Fruit fly (Drosophila melanogaster) whole organism, embryonic: ENCODE data around the gene MESK4.

Source experiments
- Abd-B ChIP-seq: fragments of 200-800 bp; sonication (Bioruptor generic); optimal IDR thresholded peaks from 2 replicates; lab custom pipeline; 2018; ENCODE audit warnings: missing biosample characterization, mild to moderate bottlenecking, missing genetic modification characterization, moderate library complexity
- Adf1 ChIP-seq: fragments of 200-800 bp; sonication (Bioruptor generic); IDR thresholded peaks from 2 replicates; pipeline ENCODE4 v1.3.6; 2022; ENCODE audit warnings: missing biosample characterization, missing genetic modification characterization
- CG10147 ChIP-seq: fragments of 200-800 bp; sonication (Bioruptor generic); optimal IDR thresholded peaks from 2 replicates; lab custom pipeline; 2019; ENCODE audit warnings: missing biosample characterization, mild to moderate bottlenecking, missing genetic modification characterization, moderate library complexity
- CG10321 ChIP-seq: fragments of 200-800 bp; sonication (Bioruptor generic); IDR thresholded peaks from 2 replicates; pipeline ENCODE4 v1.3.6; 2022; ENCODE audit warnings: missing biosample characterization, missing genetic modification characterization
- CG10366 ChIP-seq: fragments of 200-800 bp; sonication (Bioruptor generic); IDR thresholded peaks from 2 replicates; pipeline ENCODE4 v1.3.6; 2022; ENCODE audit warnings: missing biosample characterization, missing genetic modification characterization
- CG11093 ChIP-seq: fragments of 200-800 bp; sonication (Bioruptor generic); IDR thresholded peaks from 3 replicates; pipeline ENCODE4 v1.3.6; 2022; ENCODE audit warnings: missing biosample characterization, missing genetic modification characterization
- CG11398 ChIP-seq: fragments of 200-800 bp; sonication (Bioruptor generic); optimal IDR thresholded peaks from 2 replicates; lab custom pipeline; 2016; ENCODE audit warnings: missing biosample characterization, missing genetic modification characterization
- CG15073 ChIP-seq: fragments of 200-800 bp; sonication (Bioruptor generic); optimal IDR thresholded peaks from 2 replicates; lab custom pipeline; 2016; ENCODE audit warnings: missing biosample characterization, missing genetic modification characterization
- CG15479 ChIP-seq: fragments of 200-800 bp; sonication (Bioruptor generic); optimal IDR thresholded peaks from 3 replicates; lab custom pipeline; 2019; ENCODE audit warnings: missing biosample characterization, mild to moderate bottlenecking, missing genetic modification characterization, moderate library complexity
- CG16813 ChIP-seq: fragments of 200-800 bp; sonication (Bioruptor generic); IDR thresholded peaks from 3 replicates; pipeline ENCODE4 v1.3.6; 2022; ENCODE audit warnings: missing biosample characterization, missing genetic modification characterization; ENCODE audit not compliant: partially characterized antibody
- CG2199 ChIP-seq: fragments of 200-800 bp; sonication (Bioruptor generic); IDR thresholded peaks from 3 replicates; pipeline ENCODE4 v1.3.6; 2022; ENCODE audit warnings: missing biosample characterization, missing genetic modification characterization
- CG2678 ChIP-seq: fragments of 200-800 bp; sonication (Bioruptor generic); optimal IDR thresholded peaks from 3 replicates; lab custom pipeline; 2019; ENCODE audit warnings: missing biosample characterization, mild to moderate bottlenecking, missing genetic modification characterization, moderate library complexity
- CG32767 ChIP-seq: fragments of 200-800 bp; sonication (Bioruptor generic); IDR thresholded peaks from 2 replicates; pipeline ENCODE4 v1.3.6; 2022; ENCODE audit warnings: missing biosample characterization, missing genetic modification characterization
- CG6683 ChIP-seq: fragments of 200-800 bp; sonication (Bioruptor generic); optimal IDR thresholded peaks from 2 replicates; lab custom pipeline; 2017; ENCODE audit warnings: missing biosample characterization, mild to moderate bottlenecking, missing genetic modification characterization, missing genetic modification reagents
- CG7271 ChIP-seq: fragments of 200-800 bp; sonication (Bioruptor generic); optimal IDR thresholded peaks from 2 replicates; lab custom pipeline; 2018; ENCODE audit warnings: missing biosample characterization, mild to moderate bottlenecking, missing genetic modification characterization, moderate library complexity
- CG8478 ChIP-seq: fragments of >200 bp; optimal IDR thresholded peaks from 2 replicates; lab custom pipeline; 2018
- D ChIP-seq, 2 experiments: fragments of 200-800 bp in 1 of 2; fragments of >200 bp in 1 of 2; sonication (Bioruptor generic) in 1 of 2; optimal IDR thresholded peaks; 2 replicates in 1 of 2; 3 replicates in 1 of 2; lab custom pipeline; 2017; ENCODE audit warnings: mild to moderate bottlenecking in 1 of 2, missing biosample characterization in 1 of 2, missing genetic modification characterization in 1 of 2, missing genetic modification reagents in 1 of 2
- Deaf1 ChIP-seq: fragments of 200-800 bp; optimal IDR thresholded peaks from 3 replicates; lab custom pipeline; 2019; ENCODE audit warnings: missing biosample characterization, mild to moderate bottlenecking, missing genetic modification characterization, moderate library complexity
- Dfd ChIP-seq, 2 experiments: fragments of >200 bp; optimal IDR thresholded peaks; 2 replicates each; lab custom pipeline; 2017; ENCODE audit warnings: missing biosample characterization in 2 of 2, missing genetic modification characterization in 2 of 2
- E2f1 ChIP-seq: fragments of 200-800 bp; sonication (Bioruptor generic); IDR thresholded peaks from 2 replicates; pipeline ENCODE4 v1.3.6; 2022; ENCODE audit warnings: missing biosample characterization, missing genetic modification characterization
- E2f2 ChIP-seq: fragments of 200-800 bp; sonication (Bioruptor generic); IDR thresholded peaks from 2 replicates; pipeline ENCODE4 v1.3.6; 2022; ENCODE audit warnings: missing biosample characterization, missing genetic modification characterization
- Elba2 ChIP-seq: fragments of 200-800 bp; sonication (Bioruptor generic); optimal IDR thresholded peaks from 3 replicates; lab custom pipeline; 2016; ENCODE audit warnings: missing biosample characterization, missing genetic modification characterization
- HLH54F ChIP-seq: fragments of 200-800 bp; sonication (Bioruptor generic); optimal IDR thresholded peaks from 3 replicates; lab custom pipeline; 2016; ENCODE audit warnings: missing biosample characterization, missing genetic modification characterization
- HmgD ChIP-seq: fragments of 200-800 bp; sonication (Bioruptor generic); optimal IDR thresholded peaks from 3 replicates; lab custom pipeline; 2016; ENCODE audit warnings: missing biosample characterization, missing genetic modification characterization
- NC2α ChIP-seq: fragments of 200-800 bp; sonication (Bioruptor generic); optimal IDR thresholded peaks from 2 replicates; lab custom pipeline; 2016; ENCODE audit warnings: missing biosample characterization, missing genetic modification characterization
- Optix ChIP-seq: fragments of 200-800 bp; sonication (Bioruptor generic); IDR thresholded peaks from 3 replicates; pipeline ENCODE4 v1.3.6; 2022; ENCODE audit warnings: missing biosample characterization, missing genetic modification characterization
- Rfx ChIP-seq: fragments of 200-800 bp; sonication (Bioruptor generic); IDR thresholded peaks from 2 replicates; pipeline ENCODE4 v1.3.6; 2022; ENCODE audit warnings: missing biosample characterization, missing genetic modification characterization
- bigmax ChIP-seq: fragments of 200-800 bp; sonication (Bioruptor generic); optimal IDR thresholded peaks from 2 replicates; lab custom pipeline; 2018; ENCODE audit warnings: missing biosample characterization, mild to moderate bottlenecking, missing genetic modification characterization
- cad ChIP-seq: fragments of >200 bp; optimal IDR thresholded peaks from 2 replicates; lab custom pipeline; 2017; ENCODE audit warnings: missing biosample characterization, missing genetic modification characterization
- chinmo ChIP-seq: fragments of 200-800 bp; sonication (Bioruptor generic); IDR thresholded peaks from 4 replicates; pipeline ENCODE4 v1.3.6; 2022; ENCODE audit warnings: missing biosample characterization, missing genetic modification characterization; ENCODE audit not compliant: partially characterized antibody
- chm ChIP-seq: fragments of 200-800 bp; sonication (Bioruptor generic); IDR thresholded peaks from 2 replicates; pipeline ENCODE4 v1.3.6; 2022; ENCODE audit warnings: missing biosample characterization, missing genetic modification characterization
- fd102C ChIP-seq: fragments of 200-800 bp; sonication (Bioruptor generic); optimal IDR thresholded peaks from 2 replicates; lab custom pipeline; 2018; ENCODE audit warnings: missing biosample characterization, mild to moderate bottlenecking, missing genetic modification characterization, moderate library complexity
- gcm ChIP-seq: fragments of 200-800 bp; sonication (Bioruptor generic); optimal IDR thresholded peaks from 2 replicates; lab custom pipeline; 2019; ENCODE audit warnings: missing biosample characterization, mild to moderate bottlenecking, missing genetic modification characterization, moderate library complexity
- gsb ChIP-seq: fragments of 200-800 bp; sonication (Bioruptor generic); IDR thresholded peaks from 2 replicates; pipeline ENCODE4 v1.3.6; 2022; ENCODE audit warnings: missing biosample characterization, missing genetic modification characterization
- hb ChIP-seq: fragments of 200-800 bp; sonication (Bioruptor generic); IDR thresholded peaks from 3 replicates; pipeline ENCODE4 v1.3.6; 2022; ENCODE audit warnings: missing biosample characterization, missing genetic modification characterization; ENCODE audit not compliant: partially characterized antibody
- knrl ChIP-seq: fragments of 200-800 bp; sonication (Bioruptor generic); IDR thresholded peaks from 3 replicates; pipeline ENCODE4 v1.3.6; 2022; ENCODE audit warnings: missing biosample characterization, missing genetic modification characterization; ENCODE audit not compliant: partially characterized antibody
- pan ChIP-seq, 4 experiments: fragments of >200 bp in 3 of 4; fragments of 200-800 bp in 1 of 4; sonication (Bioruptor generic) in 1 of 4; optimal IDR thresholded peaks in 3 of 4; IDR thresholded peaks in 1 of 4; 2 replicates each; pipeline versions ENCODE4 v1.3.6 to Lab custom; 2017 to 2022; ENCODE audit warnings: missing biosample characterization in 2 of 4, missing genetic modification characterization in 2 of 4, mixed read lengths in 1 of 4
- ranshi ChIP-seq: fragments of 200-800 bp; sonication (Bioruptor generic); IDR thresholded peaks from 2 replicates; pipeline ENCODE4 v1.3.6; 2022; ENCODE audit warnings: missing biosample characterization, missing genetic modification characterization
- rib ChIP-seq: fragments of 200-800 bp; sonication (Bioruptor generic); IDR thresholded peaks from 2 replicates; pipeline ENCODE4 v1.3.6; 2022; ENCODE audit warnings: missing biosample characterization, missing genetic modification characterization
- row ChIP-seq: fragments of 200-800 bp; sonication (Bioruptor generic); IDR thresholded peaks from 3 replicates; pipeline ENCODE4 v1.3.6; 2022; ENCODE audit warnings: missing biosample characterization, missing genetic modification characterization
- run ChIP-seq: fragments of 200-800 bp; sonication (Bioruptor generic); optimal IDR thresholded peaks from 3 replicates; lab custom pipeline; 2018; ENCODE audit warnings: missing biosample characterization, mild to moderate bottlenecking, missing genetic modification characterization
- seq ChIP-seq: fragments of 200-800 bp; sonication (Bioruptor generic); IDR thresholded peaks from 2 replicates; pipeline ENCODE4 v1.3.6; 2022; ENCODE audit warnings: missing biosample characterization, missing genetic modification characterization
- slou ChIP-seq: fragments of 200-800 bp; sonication (Bioruptor generic); optimal IDR thresholded peaks from 3 replicates; lab custom pipeline; 2016; ENCODE audit warnings: missing biosample characterization, missing genetic modification characterization
- stwl ChIP-seq: fragments of 200-800 bp; sonication (Bioruptor generic); optimal IDR thresholded peaks from 3 replicates; lab custom pipeline; 2018; ENCODE audit warnings: missing biosample characterization, mild to moderate bottlenecking, missing genetic modification characterization, moderate library complexity
- tgo ChIP-seq: fragments of 200-800 bp; sonication (Bioruptor generic); IDR thresholded peaks from 3 replicates; pipeline ENCODE4 v1.3.6; 2022; ENCODE audit warnings: missing biosample characterization, missing genetic modification characterization

MESK4 gene

dm6 chr3R:16960219-16960618 lies 28.4 kb upstream of the MESK4 start (continued):
- TF ChIP-seq Deaf1 (tag; lab: Kevin White, UChicago) (peak; percentile 43), CG11093 (GFP tag; lab: Robert Waterston, UW) (0 out of 3 replicates have a peak, but pooled peaks have one; percentile 12), seq (GFP tag; lab: Robert Waterston, UW) (peak; percentile 82), run (tag; lab: Kevin White, UChicago) (no peak), CG11398 (no peak), CG2199 (peak; percentile 36; the same call in 1 of the 3 replicates), Rfx (GFP tag; lab: Robert Waterston, UW) (no peak), chinmo (GFP tag; lab: Robert Waterston, UW) (0 out of 4 replicates have a peak, but pooled peaks have one; percentile 44), D (optimal IDR thresholded peaks at IDR 0.05; lab: Kevin White, UChicago) (peak; percentile 76), D (GFP tag; optimal IDR thresholded peaks at IDR 0.05; lab: Kevin White, UChicago) (no peak), row (GFP tag; lab: Robert Waterston, UW) (0 out of 3 replicates have a peak, but pooled peaks have one; percentile 6), slou (GFP tag; lab: Kevin White, UChicago) (no peak), E2f2 (no peak), Adf1 (GFP tag; lab: Robert Waterston, UW) (0 out of 2 replicates have a peak, but pooled peaks have one; percentile 16), cad (GFP tag; lab: Kevin White, UChicago) (peak; percentile 66), CG15073 (no peak), CG16813 (GFP tag; lab: Robert Waterston, UW) (peak; percentile 22; the same call in 1 of the 3 replicates), gcm (GFP tag; lab: Kevin White, UChicago) (peak; percentile 70), stwl (tag; lab: Kevin White, UChicago) (no peak), hb (no peak), CG10321 (GFP tag; lab: Robert Waterston, UW) (peak; percentile 66), Dfd (GFP tag; optimal IDR thresholded peaks at IDR 0.05; lab: Kevin White, UChicago) (no peak), CG8478 (lab: Kevin White, UChicago) (peak; percentile 93), CG32767 (GFP tag; lab: Robert Waterston, UW) (peak; percentile 96), rib (GFP tag; lab: Robert Waterston, UW) (0 out of 2 replicates have a peak, but pooled peaks have one; percentile 23), Abd-B (GFP tag; lab: Kevin White, UChicago) (peak; percentile 90)

dm6 chr3R:16962303-16962702 lies 26.3 kb upstream of the MESK4 start:
- TF ChIP-seq CG7271 (tag; lab: Kevin White, UChicago) (peak; percentile 26), knrl (GFP tag; lab: Robert Waterston, UW) (no peak), CG2678 (tag; lab: Kevin White, UChicago) (no peak), Optix (GFP tag; lab: Robert Waterston, UW) (no peak), ranshi (GFP tag; lab: Robert Waterston, UW) (no peak), CG10147 (GFP tag; lab: Kevin White, UChicago) (no peak), CG10366 (GFP tag; lab: Robert Waterston, UW) (no peak), D (optimal IDR thresholded peaks at IDR 0.05; lab: Kevin White, UChicago) (no peak), D (GFP tag; optimal IDR thresholded peaks at IDR 0.05; lab: Kevin White, UChicago) (no peak), Abd-B (GFP tag; lab: Kevin White, UChicago) (peak; percentile 19), fd102C (GFP tag; lab: Kevin White, UChicago) (no peak), HmgD (no peak), NC2α (GFP tag; lab: Kevin White, UChicago) (no peak), Elba2 (peak; percentile 60), HLH54F (GFP tag; lab: Kevin White, UChicago) (no peak), bigmax (GFP tag; lab: Kevin White, UChicago) (no peak), E2f1 (no peak), pan (optimal IDR thresholded peaks at IDR 0.05; lab: Kevin White, UChicago) (no peak), pan (GFP tag; optimal IDR thresholded peaks at IDR 0.05 in 1 of 2, IDR thresholded peaks at IDR 0.05 in 1 of 2) (no peak), gsb (no peak), CG6683 (GFP tag; lab: Kevin White, UChicago) (no peak), cad (GFP tag; lab: Kevin White, UChicago) (peak; percentile 83), tgo (GFP tag; lab: Robert Waterston, UW) (no peak), chm (GFP tag; lab: Robert Waterston, UW) (no peak), CG15479 (no peak)
